Fruit fly (Drosophila melanogaster) whole organism, embryonic: ENCODE results near the gene CG9497.

ENCODE experiments used
- CG10274 ChIP-seq: fragments of 200-800 bp; sonication (Bioruptor generic); optimal IDR thresholded peaks from 3 replicates; lab custom pipeline; 2017; ENCODE audit warnings: missing biosample characterization, mild to moderate bottlenecking, missing genetic modification characterization
- CG11456 ChIP-seq: fragments of 200-800 bp; sonication (Bioruptor generic); IDR thresholded peaks from 3 replicates; pipeline ENCODE4 v1.3.6; 2022; ENCODE audit warnings: missing biosample characterization, missing genetic modification characterization
- CG12391 ChIP-seq: fragments of 200-800 bp; sonication (Bioruptor generic); optimal IDR thresholded peaks from 3 replicates; lab custom pipeline; 2018; ENCODE audit warnings: missing biosample characterization, mild to moderate bottlenecking, missing genetic modification characterization, moderate library complexity
- CG6175 ChIP-seq: fragments of 200-800 bp; sonication (Bioruptor generic); IDR thresholded peaks from 3 replicates; pipeline ENCODE4 v1.3.6; 2022; ENCODE audit warnings: missing biosample characterization, missing genetic modification characterization
- Dll ChIP-seq: fragments of 200-800 bp; sonication (Bioruptor generic); IDR thresholded peaks from 4 replicates; pipeline ENCODE4 v1.3.6; 2022; ENCODE audit warnings: missing biosample characterization, missing genetic modification characterization; ENCODE audit not compliant: partially characterized antibody
- Hr39 ChIP-seq: fragments of >200 bp; optimal IDR thresholded peaks from 2 replicates; lab custom pipeline; 2017
- NK7.1 ChIP-seq: fragments of 200-800 bp; sonication (Bioruptor generic); optimal IDR thresholded peaks from 3 replicates; lab custom pipeline; 2016; ENCODE audit warnings: missing biosample characterization, missing genetic modification characterization
- Nf-YA ChIP-seq: fragments of 200-800 bp; sonication (Bioruptor generic); IDR thresholded peaks from 2 replicates; pipeline ENCODE4 v1.3.6; 2022; ENCODE audit warnings: missing biosample characterization, missing genetic modification characterization
- Sry-δ ChIP-seq: fragments of 200-800 bp; sonication (Bioruptor generic); optimal IDR thresholded peaks from 2 replicates; lab custom pipeline; 2016; ENCODE audit warnings: missing biosample characterization, missing genetic modification characterization
- br ChIP-seq: fragments of >200 bp; optimal IDR thresholded peaks from 2 replicates; lab custom pipeline; 2017
- dimm ChIP-seq: fragments of 200-800 bp; sonication (Bioruptor generic); IDR thresholded peaks from 2 replicates; pipeline ENCODE4 v1.3.6; 2022; ENCODE audit warnings: missing biosample characterization, missing genetic modification characterization
- hb ChIP-seq: fragments of 200-800 bp; sonication (Bioruptor generic); IDR thresholded peaks from 3 replicates; pipeline ENCODE4 v1.3.6; 2022; ENCODE audit warnings: missing biosample characterization, missing genetic modification characterization; ENCODE audit not compliant: partially characterized antibody
- peb ChIP-seq: fragments of 200-800 bp; sonication (Bioruptor generic); IDR thresholded peaks from 2 replicates; pipeline ENCODE4 v1.3.6; 2022; ENCODE audit warnings: missing biosample characterization, missing genetic modification characterization
- pros ChIP-seq: fragments of 200-800 bp; sonication (Bioruptor generic); optimal IDR thresholded peaks from 3 replicates; lab custom pipeline; 2019; ENCODE audit warnings: missing biosample characterization, mild to moderate bottlenecking, missing genetic modification characterization, moderate library complexity

DNA sequence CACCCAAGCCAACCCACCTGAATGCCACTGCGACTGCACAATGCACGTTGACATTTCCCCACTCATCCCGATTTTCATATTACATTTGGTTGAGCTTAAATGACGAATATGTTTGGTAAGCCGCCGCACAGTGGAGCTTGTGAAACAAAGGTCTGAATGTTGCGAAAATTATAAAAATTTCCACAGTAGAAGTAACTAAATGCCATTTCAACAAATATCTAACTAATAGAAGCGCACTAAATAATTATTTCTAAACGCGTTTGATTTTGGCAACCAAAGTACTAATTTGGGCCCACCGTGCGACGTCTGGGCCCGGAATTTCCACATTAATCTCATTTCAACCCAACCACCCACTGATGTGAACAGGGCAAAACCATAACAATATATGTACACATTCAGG lies 41.3 kb downstream of the CG9497 start:
- TF ChIP-seq CG11456 (GFP tag; lab: Robert Waterston, UW) (no peak), hb (GFP tag; lab: Robert Waterston, UW) (no peak), Sry-δ (GFP tag; lab: Kevin White, UChicago) (no peak), peb (GFP tag; lab: Robert Waterston, UW) (no peak), Nf-YA (no peak), br (lab: Kevin White, UChicago) (no peak), Hr39 (lab: Kevin White, UChicago) (no peak), NK7.1 (no peak), CG12391 (tag; lab: Kevin White, UChicago) (peak; percentile 7), Dll (GFP tag; lab: Robert Waterston, UW) (no peak), pros (GFP tag; lab: Kevin White, UChicago) (no peak), CG6175 (GFP tag; lab: Robert Waterston, UW) (no peak), dimm (GFP tag; lab: Robert Waterston, UW) (no peak), CG10274 (GFP tag; lab: Kevin White, UChicago) (no peak)
